Worm (Caenorhabditis elegans): ENCODE data around the gene C28A5.2.

The C28A5.2 gene

ce11 chrIII:4441781-4442180 is 2.4 kb upstream of the C28A5.2 start, which contains the start of gene nex-3:
nex-3 (plus strand) TSS chrIII:4442081.
- TF ChIP-seq egl-27 (tag; optimal IDR thresholded peaks at IDR 0.05) (no peak), ztf-11 (tag; optimal IDR thresholded peaks at IDR 0.05) (no peak), lin-39 (tag; optimal IDR thresholded peaks at IDR 0.05) (no peak), nhr-25 (tag; optimal IDR thresholded peaks at IDR 0.05) (no peak), nhr-67 (tag; optimal IDR thresholded peaks at IDR 0.05) (no peak), nhr-77 (tag; optimal IDR thresholded peaks at IDR 0.05) (no peak), zag-1 (tag; optimal IDR thresholded peaks at IDR 0.05) (no peak), nhr-237 (tag; optimal IDR thresholded peaks at IDR 0.05) (no peak), ZK546.5 (tag; optimal IDR thresholded peaks at IDR 0.05) (no peak), hmg-11 (tag; optimal IDR thresholded peaks at IDR 0.05) (no peak), ama-1 (optimal IDR thresholded peaks at IDR 0.05) (no peak), elt-3 (tag; optimal IDR thresholded peaks at IDR 0.05) (no peak), jun-1 (tag; optimal IDR thresholded peaks at IDR 0.05) (no peak)

ce11 chrIII:4435262-4435661 is 4.1 kb downstream of the C28A5.2 start:
- TF ChIP-seq ztf-11 (tag; optimal IDR thresholded peaks at IDR 0.05) (no peak), ceh-9 (tag; optimal IDR thresholded peaks at IDR 0.05) (no peak), elt-3 (tag; optimal IDR thresholded peaks at IDR 0.05) (no peak), aly-2 (tag; optimal IDR thresholded peaks at IDR 0.05) (no peak), nhr-25 (tag; optimal IDR thresholded peaks at IDR 0.05) (no peak), lin-15B (tag; optimal IDR thresholded peaks at IDR 0.05) (no peak), mml-1 (tag; optimal IDR thresholded peaks at IDR 0.05) (no peak), daf-12 (tag; optimal IDR thresholded peaks at IDR 0.05) (no peak), tbx-2 (tag; optimal IDR thresholded peaks at IDR 0.05) (no peak), ZK546.5 (tag; optimal IDR thresholded peaks at IDR 0.05) (no peak), nhr-28 (tag; optimal IDR thresholded peaks at IDR 0.05) (no peak), fkh-10 (GFP tag; optimal IDR thresholded peaks at IDR 0.05) (no peak)

- no peak for TF ChIP-seq fkh-10 (GFP tag; optimal IDR thresholded peaks at IDR 0.05)
- no peak for TF ChIP-seq ceh-28 (tag; optimal IDR thresholded peaks at IDR 0.05)
- no peak for TF ChIP-seq snpc-4 (tag; optimal IDR thresholded peaks at IDR 0.05)
- TF ChIP-seq nhr-12 (tag; optimal IDR thresholded peaks at IDR 0.05): no peak
Observed at ce11 chrIII:4434294-4434781, 5.0 kb downstream of the C28A5.2 start, which contains the start of gene C28A5.1. C28A5.1 (minus strand) TSS chrIII:4434344.

- TF ChIP-seq fkh-10 (GFP tag; optimal IDR thresholded peaks at IDR 0.05): no peak
- no peak for TF ChIP-seq lin-39 (tag; optimal IDR thresholded peaks at IDR 0.05)
- TF ChIP-seq ceh-28 (tag; optimal IDR thresholded peaks at IDR 0.05): no peak
- TF ChIP-seq tbx-2 (tag; optimal IDR thresholded peaks at IDR 0.05): no peak
- no peak for TF ChIP-seq unc-62 (GFP tag; optimal IDR thresholded peaks at IDR 0.05)
- no peak for TF ChIP-seq mdl-1 (tag; optimal IDR thresholded peaks at IDR 0.05)
- no peak for TF ChIP-seq aly-2 (tag; optimal IDR thresholded peaks at IDR 0.05)
- TF ChIP-seq sea-2 (GFP tag; optimal IDR thresholded peaks at IDR 0.05): no peak
- no peak for TF ChIP-seq ceh-9 (tag; optimal IDR thresholded peaks at IDR 0.05)
- TF ChIP-seq eor-1 (tag; optimal IDR thresholded peaks at IDR 0.05): no peak
- no peak for TF ChIP-seq ceh-82 (tag; optimal IDR thresholded peaks at IDR 0.05)
- TF ChIP-seq unc-39 (tag; optimal IDR thresholded peaks at IDR 0.05): no peak
- TF ChIP-seq snpc-4 (tag; optimal IDR thresholded peaks at IDR 0.05): no peak
- TF ChIP-seq egl-5 (tag; optimal IDR thresholded peaks at IDR 0.05): no peak
- no peak for TF ChIP-seq daf-12 (tag; optimal IDR thresholded peaks at IDR 0.05)
- TF ChIP-seq nhr-237 (tag; optimal IDR thresholded peaks at IDR 0.05): no peak
- TF ChIP-seq elt-2 (tag; optimal IDR thresholded peaks at IDR 0.05): no peak
- TF ChIP-seq nhr-43 (tag; optimal IDR thresholded peaks at IDR 0.05; ENCODE audit: poor library complexity, severe bottlenecking): no peak
- TF ChIP-seq fos-1 (tag; optimal IDR thresholded peaks at IDR 0.05): no peak
- no peak for TF ChIP-seq jun-1 (tag; optimal IDR thresholded peaks at IDR 0.05)
Observed at ce11 chrIII:4429402-4429801, 9.9 kb downstream of the C28A5.2 start, which contains the start of gene C28A5.6. C28A5.6 (minus strand) TSS chrIII:4429502.

ce11 chrIII:4428797-4429196 is 10.5 kb downstream of the C28A5.2 start:
- TF ChIP-seq lin-39 (tag; optimal IDR thresholded peaks at IDR 0.05) (no peak), elt-3 (tag; optimal IDR thresholded peaks at IDR 0.05) (no peak), nhr-11 (tag; optimal IDR thresholded peaks at IDR 0.05) (no peak), elt-2 (tag; optimal IDR thresholded peaks at IDR 0.05) (peak; percentile 20), snpc-4 (tag; optimal IDR thresholded peaks at IDR 0.05) (peak; percentile 23)
